Worm (Caenorhabditis elegans) whole organism, late embryonic: Measurements from ENCODE around the gene F56D2.8.

ENCODE experiments used
- C38D4.7 ChIP-seq: fragments of 200-800 bp; sonication (Bioruptor generic); optimal IDR thresholded peaks from 2 replicates; lab custom pipeline; 2018; ENCODE audit warnings: mild to moderate bottlenecking, missing genetic modification characterization, moderate library complexity, missing compliant biosample characterization
- K02D7.2 ChIP-seq: sonication (generic microtip); optimal IDR thresholded peaks from 2 replicates; lab custom pipeline; 2017; ENCODE audit warnings: mild to moderate bottlenecking, missing genetic modification characterization, missing compliant biosample characterization
- T23F11.4 ChIP-seq: fragments of 200-800 bp; sonication (Bioruptor generic); optimal IDR thresholded peaks from 2 replicates; lab custom pipeline; 2018; ENCODE audit warnings: mild to moderate bottlenecking, missing genetic modification characterization, missing compliant biosample characterization
- Y22D7AL.16 ChIP-seq: sonication (generic microtip); optimal IDR thresholded peaks from 2 replicates; lab custom pipeline; 2016; ENCODE audit warnings: missing genetic modification characterization, missing compliant biosample characterization
- ceh-19 ChIP-seq: fragments of 200-800 bp; sonication (Bioruptor generic); optimal IDR thresholded peaks from 2 replicates; lab custom pipeline; 2018; ENCODE audit warnings: mild to moderate bottlenecking, missing genetic modification characterization, missing compliant biosample characterization
- ceh-2 ChIP-seq: sonication (generic microtip); optimal IDR thresholded peaks from 2 replicates; lab custom pipeline; 2016; ENCODE audit warnings: missing genotype, missing genetic modification characterization, missing compliant biosample characterization
- ceh-24 ChIP-seq: sonication (generic microtip); optimal IDR thresholded peaks from 2 replicates; lab custom pipeline; 2016; ENCODE audit warnings: mild to moderate bottlenecking, missing genetic modification characterization, missing compliant biosample characterization
- ceh-34 ChIP-seq: sonication (generic microtip); optimal IDR thresholded peaks from 2 replicates; lab custom pipeline; 2016; ENCODE audit warnings: mild to moderate bottlenecking, missing genetic modification characterization, missing compliant biosample characterization
- ceh-48 ChIP-seq: sonication (generic microtip); optimal IDR thresholded peaks from 2 replicates; lab custom pipeline; 2016; ENCODE audit warnings: missing genetic modification characterization, inconsistent platforms, missing compliant biosample characterization
- ceh-6 ChIP-seq: fragments of 200-800 bp; sonication (Bioruptor generic); optimal IDR thresholded peaks from 2 replicates; lab custom pipeline; 2018; ENCODE audit warnings: mild to moderate bottlenecking, missing genetic modification characterization, missing compliant biosample characterization
- ceh-9 ChIP-seq: sonication (generic microtip); optimal IDR thresholded peaks from 2 replicates; lab custom pipeline; 2016; ENCODE audit warnings: mild to moderate bottlenecking, missing genetic modification characterization, inconsistent platforms, missing compliant biosample characterization
- ets-4 ChIP-seq: sonication (generic microtip); optimal IDR thresholded peaks from 2 replicates; lab custom pipeline; 2016; ENCODE audit warnings: missing genetic modification characterization, missing compliant biosample characterization
- eyg-1 ChIP-seq: sonication (generic microtip); optimal IDR thresholded peaks from 2 replicates; lab custom pipeline; 2016; ENCODE audit warnings: missing genotype, missing genetic modification characterization, missing compliant biosample characterization
- fax-1 ChIP-seq: sonication (generic microtip); optimal IDR thresholded peaks from 2 replicates; lab custom pipeline; 2016; ENCODE audit warnings: missing genotype, missing genetic modification characterization, missing compliant biosample characterization
- fkh-10 ChIP-seq: fragments of 150-350 bp; optimal IDR thresholded peaks from 2 replicates; lab custom pipeline; 2014; ENCODE audit warnings: missing biosample characterization, missing genetic modification reagents, missing genetic modification characterization
- fkh-6 ChIP-seq: sonication (generic microtip); optimal IDR thresholded peaks from 2 replicates; lab custom pipeline; 2016; ENCODE audit warnings: missing genetic modification characterization, missing compliant biosample characterization
- hlh-13 ChIP-seq: fragments of 200-800 bp; sonication (Bioruptor generic); optimal IDR thresholded peaks from 2 replicates; lab custom pipeline; 2018; ENCODE audit warnings: mild to moderate bottlenecking, missing genetic modification characterization, missing compliant biosample characterization
- hlh-15 ChIP-seq: sonication (generic microtip); optimal IDR thresholded peaks from 2 replicates; lab custom pipeline; 2016; ENCODE audit warnings: missing genetic modification characterization, missing compliant biosample characterization
- hlh-30 ChIP-seq: sonication (generic microtip); optimal IDR thresholded peaks from 2 replicates; lab custom pipeline; 2017; ENCODE audit warnings: antibody characterized with exemption, missing genetic modification characterization, missing compliant biosample characterization; ENCODE audit not compliant: insufficient read depth
- hlh-8 ChIP-seq: sonication (generic microtip); optimal IDR thresholded peaks from 2 replicates; lab custom pipeline; 2016; ENCODE audit warnings: missing genotype, missing genetic modification characterization, missing compliant biosample characterization
- lim-6 ChIP-seq: sonication (generic microtip); optimal IDR thresholded peaks from 2 replicates; lab custom pipeline; 2016; ENCODE audit warnings: missing genetic modification characterization, missing compliant biosample characterization
- lin-11 ChIP-seq: fragments of 200-800 bp; sonication (Bioruptor generic); optimal IDR thresholded peaks from 2 replicates; lab custom pipeline; 2018; ENCODE audit warnings: mild to moderate bottlenecking, missing genetic modification characterization, missing compliant biosample characterization
- madf-2 ChIP-seq: sonication (generic microtip); optimal IDR thresholded peaks from 2 replicates; lab custom pipeline; 2017; ENCODE audit warnings: missing genetic modification characterization, missing compliant biosample characterization
- nfya-1 ChIP-seq: sonication (generic microtip); optimal IDR thresholded peaks from 2 replicates; lab custom pipeline; 2017; ENCODE audit warnings: missing genetic modification characterization, mild to moderate bottlenecking, missing compliant biosample characterization, antibody characterized with exemption, moderate library complexity
- npax-4 ChIP-seq: sonication (generic microtip); optimal IDR thresholded peaks from 2 replicates; lab custom pipeline; 2016; ENCODE audit warnings: missing genetic modification characterization, missing compliant biosample characterization
- pag-3 ChIP-seq: sonication (generic microtip); optimal IDR thresholded peaks from 2 replicates; lab custom pipeline; 2016; ENCODE audit warnings: missing compliant biosample characterization, missing genetic modification characterization, borderline replicate concordance
- pax-1 ChIP-seq: fragments of 150-350 bp; optimal IDR thresholded peaks from 2 replicates; lab custom pipeline; 2014; ENCODE audit warnings: missing biosample characterization, missing genetic modification characterization
- pqm-1 ChIP-seq: sonication (generic microtip); optimal IDR thresholded peaks from 2 replicates; lab custom pipeline; 2016; ENCODE audit warnings: missing genetic modification characterization, missing compliant biosample characterization
- ref-2 ChIP-seq: sonication (generic microtip); optimal IDR thresholded peaks from 2 replicates; lab custom pipeline; 2016; ENCODE audit warnings: missing genetic modification characterization, missing compliant biosample characterization
- rnt-1 ChIP-seq: sonication (generic microtip); optimal IDR thresholded peaks from 2 replicates; lab custom pipeline; 2016; ENCODE audit warnings: missing genetic modification characterization, missing compliant biosample characterization
- sdc-2 ChIP-seq: sonication (generic microtip); optimal IDR thresholded peaks from 2 replicates; lab custom pipeline; 2016; ENCODE audit warnings: missing genotype, missing genetic modification characterization, missing compliant biosample characterization
- sox-2 ChIP-seq: fragments of 200-800 bp; sonication (Bioruptor generic); IDR thresholded peaks from 2 replicates; pipeline ENCODE4 v1.3.6; 2022; ENCODE audit warnings: missing genetic modification reagents, missing genetic modification characterization, missing compliant biosample characterization
- sox-4 ChIP-seq: sonication (generic microtip); optimal IDR thresholded peaks from 2 replicates; lab custom pipeline; 2017; ENCODE audit warnings: mild to moderate bottlenecking, missing genetic modification characterization, inconsistent platforms, missing compliant biosample characterization
- syd-9 ChIP-seq: sonication (generic microtip); optimal IDR thresholded peaks from 2 replicates; lab custom pipeline; 2016; ENCODE audit warnings: mild to moderate bottlenecking, missing genetic modification characterization, moderate library complexity, missing compliant biosample characterization
- tbx-7 ChIP-seq: sonication (generic microtip); optimal IDR thresholded peaks from 2 replicates; lab custom pipeline; 2016; ENCODE audit warnings: missing genotype, missing genetic modification characterization, missing compliant biosample characterization
- unc-42 ChIP-seq: sonication (generic microtip); optimal IDR thresholded peaks from 2 replicates; lab custom pipeline; 2016; ENCODE audit warnings: missing genotype, missing genetic modification characterization, missing compliant biosample characterization
- unc-86 ChIP-seq: sonication (generic microtip); optimal IDR thresholded peaks from 2 replicates; lab custom pipeline; 2016; ENCODE audit warnings: missing genetic modification characterization, missing compliant biosample characterization

Gene F56D2.8

DNA sequence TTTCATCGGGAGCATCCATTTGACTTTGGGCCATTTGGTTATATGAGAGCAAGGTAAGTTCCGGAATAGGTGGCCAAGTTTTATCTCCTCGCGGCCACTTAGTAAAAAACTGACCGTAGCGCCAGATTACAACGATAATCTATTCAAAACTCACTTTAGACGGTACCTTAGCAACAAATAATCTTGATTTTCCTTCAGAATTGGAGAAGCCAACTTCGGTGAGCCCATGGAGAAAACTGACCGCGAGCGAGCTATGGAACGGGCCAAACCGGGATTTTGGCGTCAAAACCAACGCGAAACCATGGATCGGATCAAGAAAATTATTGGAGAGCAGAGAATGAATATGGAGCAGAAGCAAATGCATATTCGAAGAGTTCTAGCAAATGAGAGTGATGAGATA lies 3.0 kb upstream of the F56D2.8 start:
- TF ChIP-seq ceh-24 (tag; lab: Kevin White, UChicago) (no peak), eyg-1 (no peak), Y22D7AL.16 (tag; lab: Kevin White, UChicago) (no peak), hlh-13 (GFP tag; lab: Kevin White, UChicago) (no peak), unc-86 (tag; lab: Kevin White, UChicago) (no peak), T23F11.4 (GFP tag; lab: Kevin White, UChicago) (no peak), sox-2 (GFP tag; lab: Robert Waterston, UW) (no peak), sdc-2 (no peak), ceh-9 (no peak), tbx-7 (no peak)
- TF ChIP-seq, all 69 proteins: peak for 0

DNA sequence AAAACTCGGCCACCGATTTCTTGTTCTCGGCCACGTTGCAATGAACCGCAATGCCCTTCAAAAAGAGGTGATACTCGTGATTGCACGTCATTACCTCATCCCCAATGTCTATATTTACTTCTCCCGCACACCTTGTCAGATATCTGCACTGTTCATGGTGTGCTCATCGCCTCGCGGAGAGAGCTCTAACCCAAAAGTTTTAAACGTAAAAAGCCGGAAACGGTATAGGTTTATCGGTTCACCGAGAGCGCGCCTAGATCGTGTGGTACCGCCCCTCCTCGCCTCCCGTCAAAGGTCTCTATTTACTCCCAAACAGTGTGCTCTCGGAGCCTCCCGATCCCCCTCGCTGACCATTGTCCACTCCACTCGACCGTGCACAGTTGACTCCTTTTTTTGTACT lies 2.0 kb upstream of the F56D2.8 start, which contains the start of gene F56D2.3:
Gene F56D2.3, plus strand, starts transcription at position 301 of the 400 bp plus-strand sequence.
- peak; percentile 16 for TF ChIP-seq pax-1
- TF ChIP-seq fkh-6 (tag; lab: Kevin White, UChicago): no peak
- TF ChIP-seq ets-4: peak; percentile 1

DNA sequence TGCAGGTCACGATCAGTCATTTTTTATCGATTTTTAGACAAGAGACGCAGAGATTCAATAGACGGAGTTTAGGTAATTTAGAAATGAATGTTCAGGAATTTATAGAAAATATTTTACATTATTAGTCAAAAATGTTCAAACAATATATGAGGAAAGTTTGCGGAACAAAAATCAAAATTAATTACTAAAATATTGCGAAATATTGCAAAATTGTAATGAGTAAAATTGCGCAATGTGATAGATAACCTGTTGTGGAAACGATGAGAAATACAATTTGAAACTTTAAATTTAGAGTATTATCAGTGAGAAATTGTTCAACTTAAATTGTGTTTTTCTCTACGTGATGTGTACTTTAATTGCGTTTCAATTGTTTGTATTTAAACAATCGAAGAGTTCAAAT lies 1.6 kb downstream of the F56D2.8 start, which contains the start of gene F56D2.5:
Gene F56D2.5, minus strand, starts transcription at position 371 of the 400 bp plus-strand sequence.
- no peak for TF ChIP-seq fax-1 (tag; lab: Kevin White, UChicago)
- TF ChIP-seq syd-9 (tag; lab: Kevin White, UChicago): no peak
- no peak for TF ChIP-seq madf-2
- no peak for TF ChIP-seq sox-2 (GFP tag; lab: Robert Waterston, UW)
- TF ChIP-seq ceh-34 (tag; lab: Kevin White, UChicago): no peak
- no peak for TF ChIP-seq ref-2 (tag; lab: Kevin White, UChicago)
- TF ChIP-seq rnt-1 (tag; lab: Kevin White, UChicago): no peak
- no peak for TF ChIP-seq npax-4 (tag; lab: Kevin White, UChicago)
- TF ChIP-seq, all 69 proteins: peak for 0

DNA sequence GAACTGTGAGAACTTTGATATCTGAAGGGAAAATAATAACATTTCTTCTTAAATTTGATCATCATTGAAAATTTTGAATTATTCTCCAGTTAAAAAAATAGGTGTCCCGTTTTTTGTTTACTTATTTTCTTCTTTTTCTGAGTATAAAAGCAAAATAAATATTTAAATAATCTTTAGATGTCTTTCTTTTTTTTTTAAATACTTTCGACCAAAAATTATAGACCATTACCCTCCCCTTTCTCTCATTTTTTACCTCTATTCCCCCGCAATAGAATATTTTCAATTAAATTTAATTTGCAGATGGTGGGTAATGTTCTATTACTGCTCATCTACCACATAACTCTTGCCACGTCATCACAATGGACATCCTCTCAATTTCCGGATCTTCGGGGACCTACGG lies 9.0 kb downstream of the F56D2.8 start, which contains the start of gene molo-1:
Gene molo-1, plus strand, starts transcription at position 301 of the 400 bp plus-strand sequence.
- TF ChIP-seq nfya-1 (tag; lab: Kevin White, UChicago): no peak
- no peak for TF ChIP-seq ref-2 (tag; lab: Kevin White, UChicago)
- no peak for TF ChIP-seq hlh-8 (tag; lab: Kevin White, UChicago)
- TF ChIP-seq lim-6: no peak
- no peak for TF ChIP-seq unc-42
- TF ChIP-seq, all 69 proteins: peak for 0

DNA sequence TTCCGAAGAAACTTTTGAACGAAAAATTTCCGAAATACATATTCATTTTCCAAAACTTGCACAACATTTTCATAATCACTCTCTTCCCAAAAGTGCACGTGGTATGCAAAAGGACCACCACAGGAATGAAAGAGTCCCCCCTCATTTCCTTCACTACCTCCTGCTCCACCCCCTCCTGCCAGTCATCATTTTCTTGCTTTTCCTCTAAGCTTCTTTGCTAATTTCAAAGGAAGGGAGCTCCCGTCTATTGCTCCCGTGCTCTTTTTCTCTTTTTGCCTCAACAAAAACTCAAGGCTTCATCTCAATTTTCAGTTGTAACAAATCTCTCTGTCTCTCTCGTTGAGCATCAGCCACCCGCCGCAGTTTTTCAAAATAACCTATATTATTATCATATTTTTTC lies 9.9 kb downstream of the F56D2.8 start:
- TF ChIP-seq lin-11 (tag; lab: Kevin White, UChicago): no peak
- no peak for TF ChIP-seq ceh-48 (tag; lab: Kevin White, UChicago)
- no peak for TF ChIP-seq pqm-1 (tag; lab: Kevin White, UChicago)
- TF ChIP-seq ceh-19 (GFP tag; lab: Kevin White, UChicago): no peak
- no peak for TF ChIP-seq syd-9 (tag; lab: Kevin White, UChicago)
- TF ChIP-seq K02D7.2: no peak
- TF ChIP-seq ceh-6 (GFP tag; lab: Kevin White, UChicago): no peak
- TF ChIP-seq hlh-30: no peak
- TF ChIP-seq sox-4 (tag; lab: Kevin White, UChicago): no peak
- TF ChIP-seq pag-3 (tag; lab: Kevin White, UChicago): no peak
- TF ChIP-seq pax-1: no peak
- no peak for TF ChIP-seq ceh-2
- TF ChIP-seq C38D4.7: no peak
- TF ChIP-seq ets-4: no peak
- no peak for TF ChIP-seq hlh-15 (tag; lab: Kevin White, UChicago)
- TF ChIP-seq fkh-10 (GFP tag; lab: Kevin White, UChicago): no peak
